Fruit fly (Drosophila melanogaster): ENCODE data around the gene CG33159.

- TF ChIP-seq Clk (GFP tag; optimal IDR thresholded peaks at IDR 0.05) (no peak), ovo (GFP tag; optimal IDR thresholded peaks at IDR 0.05) (no peak), Mnt (GFP tag; optimal IDR thresholded peaks at IDR 0.05) (no peak), kay (GFP tag; ENCODE audit: borderline replicate concordance) (no peak), cnc (optimal IDR thresholded peaks at IDR 0.05) (no peak)
Measured at dm6 chr3L:3242121-3243083, 38.2 kb upstream of the CG33159 start.

Measured in whole organism, adult.